Fruit fly (Drosophila melanogaster) whole organism: ENCODE data around the gene Mks1.

ENCODE experiments used
- CG8478 ChIP-seq: fragments of >200 bp; optimal IDR thresholded peaks from 2 replicates; lab custom pipeline; 2018; ENCODE audit warnings: inconsistent platforms
- pan ChIP-seq: fragments of >200 bp; optimal IDR thresholded peaks from 2 replicates; lab custom pipeline; 2017
- psq ChIP-seq: fragments of >200 bp; optimal IDR thresholded peaks from 2 replicates; lab custom pipeline; 2017
- usp ChIP-seq: fragments of >200 bp; optimal IDR thresholded peaks from 2 replicates; lab custom pipeline; 2017; ENCODE audit warnings: missing biosample characterization, missing genetic modification characterization, mixed read lengths

- TF ChIP-seq CG8478 (lab: Kevin White, UChicago) (no peak), usp (GFP tag; lab: Kevin White, UChicago) (no peak), pan (lab: Kevin White, UChicago) (no peak), psq (lab: Kevin White, UChicago) (no peak)
These were observed 25.0 kb downstream of the Mks1 start for dm6 chrX:12471408-12471807.
